Worm (Caenorhabditis elegans) whole organism, L3 larva: Measurements from ENCODE around the gene asm-2.

Experiments used
- R02D3.7 ChIP-seq: fragments of 150-350 bp; optimal IDR thresholded peaks from 2 replicates; lab custom pipeline; 2014; ENCODE audit warnings: missing biosample characterization, missing genetic modification characterization
- ceh-28 ChIP-seq: fragments of 150-350 bp; optimal IDR thresholded peaks from 2 replicates; lab custom pipeline; 2014; ENCODE audit warnings: missing biosample characterization, missing genetic modification reagents, missing genetic modification characterization
- ceh-82 ChIP-seq: fragments of 150-350 bp; optimal IDR thresholded peaks from 2 replicates; lab custom pipeline; 2014; ENCODE audit warnings: missing biosample characterization, missing genetic modification characterization
- elt-3 ChIP-seq, 3 experiments: fragments of 150-350 bp in 1 of 3; sonication (generic microtip) in 2 of 3; optimal IDR thresholded peaks; 2 replicates in 2 of 3; 4 replicates in 1 of 3; lab custom pipeline; 2014 to 2017; ENCODE audit warnings: missing biosample characterization in 3 of 3, missing genetic modification characterization in 3 of 3
- lin-15B ChIP-seq: fragments of 150-350 bp; optimal IDR thresholded peaks from 2 replicates; lab custom pipeline; 2014; ENCODE audit warnings: missing biosample characterization, missing genetic modification characterization
- lin-39 ChIP-seq: fragments of 150-350 bp; optimal IDR thresholded peaks from 2 replicates; lab custom pipeline; 2018; ENCODE audit warnings: missing biosample characterization, missing genetic modification reagents, missing genetic modification characterization
- nfya-1 ChIP-seq: sonication (generic microtip); optimal IDR thresholded peaks from 2 replicates; lab custom pipeline; 2017; ENCODE audit warnings: missing genetic modification characterization, mild to moderate bottlenecking, missing compliant biosample characterization, antibody characterized with exemption, moderate library complexity; ENCODE audit not compliant: insufficient read depth
- nhr-23 ChIP-seq: fragments of 150-350 bp; optimal IDR thresholded peaks from 2 replicates; lab custom pipeline; 2014; ENCODE audit warnings: missing biosample characterization, missing genetic modification reagents, missing genetic modification characterization
- nhr-237 ChIP-seq: fragments of 150-350 bp; optimal IDR thresholded peaks from 2 replicates; lab custom pipeline; 2014; ENCODE audit warnings: missing biosample characterization, missing genetic modification characterization
- nhr-25 ChIP-seq: sonication (generic microtip); optimal IDR thresholded peaks from 2 replicates; lab custom pipeline; 2017; ENCODE audit warnings: missing biosample characterization, missing genetic modification characterization
- nhr-28 ChIP-seq: fragments of 150-350 bp; optimal IDR thresholded peaks from 2 replicates; lab custom pipeline; 2014; ENCODE audit warnings: missing biosample characterization, missing genetic modification characterization
- pha-4 ChIP-seq: fragments of 150-350 bp; optimal IDR thresholded peaks from 2 replicates; lab custom pipeline; 2014; ENCODE audit warnings: missing biosample characterization, missing genetic modification reagents, missing genetic modification characterization
- unc-39 ChIP-seq: sonication (generic microtip); optimal IDR thresholded peaks from 4 replicates; lab custom pipeline; 2017; ENCODE audit warnings: missing biosample characterization, missing genetic modification characterization

ce11 chrX:11345471-11345870 is 21.4 kb upstream of the asm-2 start:
- TF ChIP-seq unc-39 (no peak), nfya-1 (tag; lab: Kevin White, UChicago) (no peak), lin-15B (tag; lab: Kevin White, UChicago) (no peak), ceh-28 (tag; lab: Kevin White, UChicago) (no peak), nhr-23 (no peak), lin-39 (tag; lab: Kevin White, UChicago) (no peak), nhr-25 (tag; lab: Kevin White, UChicago) (no peak), nhr-28 (tag; lab: Kevin White, UChicago) (no peak), elt-3 (tag; optimal IDR thresholded peaks at IDR 0.05; lab: Kevin White, UChicago) (no peak), R02D3.7 (tag; lab: Kevin White, UChicago) (no peak), ceh-82 (tag; lab: Kevin White, UChicago) (no peak), nhr-237 (tag; lab: Kevin White, UChicago) (no peak), pha-4 (tag; lab: Kevin White, UChicago) (no peak)
